Fruit fly (Drosophila melanogaster) whole organism, prepupa: ENCODE measurements around the gene CG31800.

Experiments
- CG10631 ChIP-seq: fragments of 200-800 bp; sonication (Bioruptor generic); optimal IDR thresholded peaks from 2 replicates; lab custom pipeline; 2016; ENCODE audit warnings: missing biosample characterization, missing genetic modification characterization
- CG11762 ChIP-seq: fragments of 200-800 bp; sonication (Bioruptor generic); optimal IDR thresholded peaks from 3 replicates; lab custom pipeline; 2016; ENCODE audit warnings: missing biosample characterization, missing genetic modification characterization; ENCODE audit not compliant: insufficient read depth
- CG11902 ChIP-seq: fragments of 200-800 bp; sonication (Bioruptor generic); optimal IDR thresholded peaks from 3 replicates; lab custom pipeline; 2016; ENCODE audit warnings: missing biosample characterization, missing genetic modification characterization
- CG15336 ChIP-seq: fragments of 200-800 bp; sonication (Bioruptor generic); IDR thresholded peaks from 2 replicates; pipeline ENCODE4 v1.3.6; 2022; ENCODE audit warnings: missing biosample characterization, missing genetic modification characterization
- CG1621 ChIP-seq: fragments of 200-800 bp; sonication (Bioruptor generic); optimal IDR thresholded peaks from 3 replicates; lab custom pipeline; 2018; ENCODE audit warnings: missing biosample characterization, mild to moderate bottlenecking, missing genetic modification characterization
- CG16779 ChIP-seq: fragments of 200-800 bp; sonication (Bioruptor generic); optimal IDR thresholded peaks from 3 replicates; lab custom pipeline; 2017; ENCODE audit warnings: missing biosample characterization, mild to moderate bottlenecking, missing genetic modification characterization
- CG3032 ChIP-seq: fragments of 200-800 bp; optimal IDR thresholded peaks from 2 replicates; lab custom pipeline; 2019; ENCODE audit warnings: missing biosample characterization, mild to moderate bottlenecking, missing genetic modification characterization, moderate library complexity
- CG32006 ChIP-seq: fragments of 200-800 bp; sonication (Bioruptor generic); optimal IDR thresholded peaks from 3 replicates; lab custom pipeline; 2017; ENCODE audit warnings: missing biosample characterization, mild to moderate bottlenecking, missing genetic modification characterization
- CG6792 ChIP-seq: fragments of 200-800 bp; sonication (Bioruptor generic); optimal IDR thresholded peaks from 3 replicates; lab custom pipeline; 2016; ENCODE audit warnings: missing biosample characterization, missing genetic modification characterization
- CG6854 ChIP-seq: fragments of 200-800 bp; sonication (Bioruptor generic); optimal IDR thresholded peaks from 2 replicates; lab custom pipeline; 2017; ENCODE audit warnings: missing biosample characterization, mild to moderate bottlenecking, missing genetic modification characterization
- CG7368 ChIP-seq: fragments of 200-800 bp; sonication (Bioruptor generic); optimal IDR thresholded peaks from 3 replicates; lab custom pipeline; 2016; ENCODE audit warnings: missing biosample characterization, missing genetic modification characterization
- CG8119 ChIP-seq: fragments of 200-800 bp; sonication (Bioruptor generic); IDR thresholded peaks from 3 replicates; pipeline ENCODE4 v1.3.6; 2022; ENCODE audit warnings: missing biosample characterization, missing genetic modification characterization
- CG8632 ChIP-seq: fragments of 200-800 bp; sonication (Bioruptor generic); optimal IDR thresholded peaks from 3 replicates; lab custom pipeline; 2016; ENCODE audit warnings: missing biosample characterization, missing genetic modification characterization
- Eip75B ChIP-seq: fragments of 200-800 bp; sonication (Bioruptor generic); optimal IDR thresholded peaks from 3 replicates; lab custom pipeline; 2016; ENCODE audit warnings: missing biosample characterization, missing genetic modification characterization
- Eip78C ChIP-seq: fragments of 200-800 bp; sonication (Bioruptor generic); peaks from one replicate; lab custom pipeline; 2016; ENCODE audit warnings: missing biosample characterization, missing genetic modification characterization
- Eip93F ChIP-seq: fragments of 200-800 bp; sonication (Bioruptor generic); optimal IDR thresholded peaks from 2 replicates; lab custom pipeline; 2016; ENCODE audit warnings: missing biosample characterization, mild to moderate bottlenecking, missing genetic modification characterization
- Ets21C ChIP-seq: fragments of 200-800 bp; sonication (Bioruptor generic); optimal IDR thresholded peaks from 3 replicates; lab custom pipeline; 2016; ENCODE audit warnings: missing biosample characterization, missing genetic modification characterization
- Ets96B ChIP-seq: fragments of 200-800 bp; optimal IDR thresholded peaks from 2 replicates; lab custom pipeline; 2019; ENCODE audit warnings: missing biosample characterization, mild to moderate bottlenecking, missing genetic modification characterization, moderate library complexity
- Hr39 ChIP-seq: fragments of 200-800 bp; sonication (Bioruptor generic); optimal IDR thresholded peaks from 2 replicates; lab custom pipeline; 2016; ENCODE audit warnings: missing biosample characterization, missing genetic modification characterization
- Lpt ChIP-seq: fragments of 200-800 bp; sonication (Bioruptor generic); optimal IDR thresholded peaks from 3 replicates; lab custom pipeline; 2016; ENCODE audit warnings: missing biosample characterization, missing genetic modification characterization
- Met ChIP-seq: fragments of 200-800 bp; sonication (Bioruptor generic); optimal IDR thresholded peaks from 3 replicates; lab custom pipeline; 2016; ENCODE audit warnings: missing biosample characterization, missing genetic modification characterization
- OdsH ChIP-seq: fragments of 200-800 bp; sonication (Bioruptor generic); optimal IDR thresholded peaks from 3 replicates; lab custom pipeline; 2016; ENCODE audit warnings: missing biosample characterization, missing genetic modification characterization
- Sox102F ChIP-seq: fragments of 200-800 bp; sonication (Bioruptor generic); optimal IDR thresholded peaks from 2 replicates; lab custom pipeline; 2016; ENCODE audit warnings: missing biosample characterization, mild to moderate bottlenecking, missing genetic modification characterization
- Sox14 ChIP-seq: fragments of 200-800 bp; sonication (Bioruptor generic); optimal IDR thresholded peaks from 3 replicates; lab custom pipeline; 2016; ENCODE audit warnings: missing biosample characterization, missing genetic modification characterization
- Sox15 ChIP-seq: fragments of 200-800 bp; sonication (Bioruptor generic); optimal IDR thresholded peaks from 3 replicates; lab custom pipeline; 2016; ENCODE audit warnings: missing biosample characterization, missing genetic modification characterization
- achi ChIP-seq: fragments of 200-800 bp; sonication (Bioruptor generic); optimal IDR thresholded peaks from 3 replicates; lab custom pipeline; 2016; ENCODE audit warnings: missing biosample characterization, missing genetic modification characterization
- acj6 ChIP-seq: fragments of 200-800 bp; sonication (Bioruptor generic); optimal IDR thresholded peaks from 3 replicates; lab custom pipeline; 2016; ENCODE audit warnings: missing biosample characterization, missing genetic modification characterization
- dac ChIP-seq: fragments of 200-800 bp; sonication (Bioruptor generic); optimal IDR thresholded peaks from 2 replicates; lab custom pipeline; 2017; ENCODE audit warnings: missing biosample characterization, mild to moderate bottlenecking, missing genetic modification characterization
- dsx ChIP-seq: fragments of 200-800 bp; optimal IDR thresholded peaks from 3 replicates; lab custom pipeline; 2019; ENCODE audit warnings: missing biosample characterization, mild to moderate bottlenecking, missing genetic modification characterization, moderate library complexity; ENCODE audit not compliant: poor library complexity, severe bottlenecking
- esn ChIP-seq: fragments of 200-800 bp; sonication (Bioruptor generic); optimal IDR thresholded peaks from 2 replicates; lab custom pipeline; 2016; ENCODE audit warnings: missing biosample characterization, mild to moderate bottlenecking, missing genetic modification characterization, moderate library complexity
- fkh ChIP-seq: fragments of 200-800 bp; sonication (Bioruptor generic); optimal IDR thresholded peaks from 3 replicates; lab custom pipeline; 2017; ENCODE audit warnings: missing biosample characterization, mild to moderate bottlenecking, missing genetic modification characterization, moderate library complexity
- lz ChIP-seq: fragments of 200-800 bp; sonication (Bioruptor generic); optimal IDR thresholded peaks from 3 replicates; lab custom pipeline; 2016; ENCODE audit warnings: missing biosample characterization, missing genetic modification characterization
- net ChIP-seq: fragments of 200-800 bp; sonication (Bioruptor generic); optimal IDR thresholded peaks from 3 replicates; lab custom pipeline; 2016; ENCODE audit warnings: missing biosample characterization, missing genetic modification characterization
- pdm3 ChIP-seq: fragments of 200-800 bp; sonication (Bioruptor generic); optimal IDR thresholded peaks from 3 replicates; lab custom pipeline; 2016; ENCODE audit warnings: missing biosample characterization, missing genetic modification characterization
- salr ChIP-seq, 2 experiments: fragments of 200-800 bp; sonication (Bioruptor generic); optimal IDR thresholded peaks; 3 replicates each; lab custom pipeline; 2016 to 2018; ENCODE audit warnings: missing biosample characterization in 2 of 2, missing genetic modification characterization in 2 of 2, mild to moderate bottlenecking in 1 of 2
- ss ChIP-seq, 2 experiments: fragments of 200-800 bp; sonication (Bioruptor generic); optimal IDR thresholded peaks; 2 replicates in 1 of 2; 3 replicates in 1 of 2; lab custom pipeline; 2017 to 2018; ENCODE audit warnings: mild to moderate bottlenecking in 2 of 2, missing biosample characterization in 2 of 2, missing genetic modification characterization in 2 of 2, moderate library complexity in 1 of 2
- svp ChIP-seq: fragments of 200-800 bp; sonication (Bioruptor generic); peaks from one replicate; lab custom pipeline; 2016; ENCODE audit warnings: missing biosample characterization, missing genetic modification characterization
- vri ChIP-seq: fragments of 200-800 bp; sonication (Bioruptor generic); optimal IDR thresholded peaks from 3 replicates; lab custom pipeline; 2016; ENCODE audit warnings: missing biosample characterization, mild to moderate bottlenecking, missing genetic modification characterization

Gene CG31800

DNA sequence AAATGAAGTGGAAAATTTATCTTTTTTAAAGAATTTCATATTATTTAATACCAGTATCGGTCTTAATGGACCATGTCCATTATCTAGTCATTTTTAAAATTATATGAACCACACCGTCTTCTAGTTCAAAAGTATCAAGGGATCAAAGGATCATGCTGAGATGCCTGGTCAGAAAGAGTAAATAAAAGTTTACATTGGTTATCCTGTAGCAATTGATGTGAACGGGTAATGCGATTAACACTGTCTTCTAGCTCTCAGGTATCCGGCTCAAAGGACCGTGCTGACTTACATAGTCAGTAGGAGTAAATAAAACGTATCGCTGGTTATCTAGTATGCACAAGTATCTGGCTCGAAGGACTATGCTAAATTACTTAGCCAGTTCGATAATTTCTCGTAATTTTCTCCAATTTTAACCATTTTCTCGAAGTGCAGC, 15.2 kb downstream of the CG31800 start (continued):
- TF ChIP-seq dsx (no peak), net (GFP tag; lab: Kevin White, UChicago) (no peak), vri (no peak), esn (peak; percentile 21), lz (GFP tag; lab: Kevin White, UChicago) (peak; percentile 29), CG32006 (peak; percentile 45)

dm6 chr2L:19018266-19018665, 16.1 kb downstream of the CG31800 start:
- TF ChIP-seq svp (GFP tag; lab: Kevin White, UChicago): peak; percentile 13
- TF ChIP-seq Ets96B (tag; lab: Kevin White, UChicago): no peak

DNA sequence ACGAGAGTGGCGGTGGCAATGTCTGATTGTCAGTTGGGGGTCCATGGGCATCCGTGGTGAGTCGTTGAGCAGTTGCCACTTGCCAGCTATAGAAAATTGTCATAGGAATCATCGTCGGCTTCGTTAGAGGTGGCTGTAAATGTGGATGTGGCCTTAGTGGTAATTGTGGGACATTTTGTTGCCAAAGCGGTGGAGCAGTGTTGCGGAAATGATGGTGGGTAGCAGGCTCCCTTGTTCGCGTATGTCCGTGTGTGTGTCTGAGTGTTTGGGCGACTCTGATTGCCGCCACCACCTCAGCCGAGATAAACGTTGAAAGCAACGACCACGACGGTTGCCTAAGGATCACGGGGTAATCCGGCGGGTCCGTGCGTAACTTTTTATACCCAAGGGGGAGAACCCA, 17.3 kb downstream of the CG31800 start:
- TF ChIP-seq fkh (GFP tag; lab: Kevin White, UChicago): no peak
- TF ChIP-seq Met (GFP tag; lab: Kevin White, UChicago): no peak
- no peak for TF ChIP-seq achi (GFP tag; lab: Kevin White, UChicago)
- TF ChIP-seq ss (GFP tag; optimal IDR thresholded peaks at IDR 0.05; lab: Kevin White, UChicago): no peak
- TF ChIP-seq OdsH: no peak
- TF ChIP-seq Eip75B (GFP tag; lab: Kevin White, UChicago): no peak
- no peak for TF ChIP-seq CG1621 (tag; lab: Kevin White, UChicago)
- TF ChIP-seq CG6854 (GFP tag; lab: Kevin White, UChicago): no peak
- no peak for TF ChIP-seq CG8119 (GFP tag; lab: Robert Waterston, UW)
- TF ChIP-seq CG15336 (GFP tag; lab: Robert Waterston, UW): no peak
- no peak for TF ChIP-seq CG11902 (GFP tag; lab: Kevin White, UChicago)
- no peak for TF ChIP-seq Sox14 (GFP tag; lab: Kevin White, UChicago)
- no peak for TF ChIP-seq CG6792 (GFP tag; lab: Kevin White, UChicago)
- TF ChIP-seq CG16779 (tag; lab: Kevin White, UChicago): no peak
- no peak for TF ChIP-seq acj6 (GFP tag; lab: Kevin White, UChicago)
- TF ChIP-seq net (GFP tag; lab: Kevin White, UChicago): no peak
- no peak for TF ChIP-seq Eip93F
- no peak for TF ChIP-seq Ets21C (GFP tag; lab: Kevin White, UChicago)
- no peak for TF ChIP-seq pdm3

DNA sequence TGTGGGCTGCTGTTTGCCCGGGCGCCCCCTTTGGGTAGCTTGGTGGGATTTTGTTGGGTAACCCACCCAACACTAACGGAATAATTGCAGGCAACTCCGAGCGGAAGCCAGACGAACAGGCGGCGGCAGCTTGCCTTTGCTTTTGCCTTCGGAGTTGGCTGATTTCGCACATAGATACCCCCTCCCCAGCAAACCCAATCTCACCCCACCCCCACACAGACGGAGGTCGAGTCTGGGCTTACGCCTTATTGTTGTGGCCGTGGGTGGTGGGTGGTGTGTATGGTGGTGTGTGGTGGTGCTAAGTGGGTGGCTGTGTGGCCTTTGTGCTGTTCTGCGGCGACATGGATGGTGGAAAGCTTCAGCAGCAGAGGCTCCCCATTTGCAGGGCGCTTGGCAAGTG, 18.7 kb downstream of the CG31800 start:
- TF ChIP-seq Lpt: no peak
- peak; percentile 45 for TF ChIP-seq CG7368 (GFP tag; lab: Kevin White, UChicago)

DNA sequence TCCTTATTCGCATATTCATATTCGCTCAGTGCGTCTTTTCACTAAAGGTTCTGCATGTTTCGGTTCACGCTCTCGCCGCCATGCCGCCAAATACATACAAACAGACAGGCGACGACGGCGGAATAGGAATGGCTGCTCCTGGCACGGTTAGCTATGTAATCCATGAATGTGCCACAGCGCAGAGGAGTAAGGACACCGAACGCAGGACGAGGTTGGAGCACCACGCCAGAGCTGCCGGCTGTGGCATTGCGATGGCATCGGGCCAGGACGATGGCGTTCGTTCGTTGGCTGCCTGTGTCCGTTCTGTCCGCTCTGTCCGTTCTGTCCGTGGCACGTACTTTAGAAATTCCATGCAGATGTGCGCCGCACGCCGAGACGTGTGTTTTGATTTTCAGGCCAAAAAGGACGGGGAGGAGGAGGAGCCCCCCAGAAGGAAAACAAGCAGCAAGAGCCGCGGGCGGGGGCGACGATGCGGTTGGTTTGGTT, 19.5 kb downstream of the CG31800 start:
- TF ChIP-seq achi (GFP tag; lab: Kevin White, UChicago) (no peak), CG3032 (tag; lab: Kevin White, UChicago) (no peak), CG6854 (GFP tag; lab: Kevin White, UChicago) (no peak), CG8632 (GFP tag; lab: Kevin White, UChicago) (no peak), net (GFP tag; lab: Kevin White, UChicago) (no peak)

- no peak for TF ChIP-seq Sox15 (GFP tag; lab: Kevin White, UChicago)
- peak; percentile 73 for TF ChIP-seq svp (GFP tag; lab: Kevin White, UChicago)
- no peak for TF ChIP-seq Sox14 (GFP tag; lab: Kevin White, UChicago)
- TF ChIP-seq CG11762 (GFP tag; lab: Kevin White, UChicago): peak; percentile 28
- TF ChIP-seq CG10631 (GFP tag; lab: Kevin White, UChicago): peak; percentile 41
- no peak for TF ChIP-seq Hr39 (GFP tag; lab: Kevin White, UChicago)
- peak; percentile 19 for TF ChIP-seq pdm3
- TF ChIP-seq dac (GFP tag; lab: Kevin White, UChicago): no peak
- TF ChIP-seq vri: no peak
- TF ChIP-seq lz (GFP tag; lab: Kevin White, UChicago): peak; percentile 22
- TF ChIP-seq Eip93F: no peak
- TF ChIP-seq acj6 (GFP tag; lab: Kevin White, UChicago): peak; percentile 49
- peak; percentile 54 for TF ChIP-seq esn
- peak in 1 of 2 experiments; percentile 35 for TF ChIP-seq salr (GFP tag; optimal IDR thresholded peaks at IDR 0.05; lab: Kevin White, UChicago)
- TF ChIP-seq Eip78C (GFP tag; lab: Kevin White, UChicago): peak; percentile 86
- TF ChIP-seq CG6854 (GFP tag; lab: Kevin White, UChicago): no peak
- TF ChIP-seq CG7368 (GFP tag; lab: Kevin White, UChicago): no peak
- TF ChIP-seq CG8632 (GFP tag; lab: Kevin White, UChicago): peak; percentile 44
- TF ChIP-seq Ets96B (tag; lab: Kevin White, UChicago): peak; percentile 62
- TF ChIP-seq Sox102F (GFP tag; lab: Kevin White, UChicago): peak; percentile 27
- TF ChIP-seq CG8119 (GFP tag; lab: Robert Waterston, UW): peak; percentile 40; the same call in 1 of the 3 replicates
These were observed 20.1 kb downstream of the CG31800 start for dm6 chr2L:19014032-19014880.
